Worm (Caenorhabditis elegans) whole organism, L2 larva: ENCODE results near the gene fbxa-47.

Source experiments
- F13H6.1 ChIP-seq: sonication (generic microtip); optimal IDR thresholded peaks from 2 replicates; lab custom pipeline; 2016; ENCODE audit warnings: missing genetic modification characterization, missing compliant biosample characterization
- aly-2 ChIP-seq: fragments of 150-350 bp; optimal IDR thresholded peaks from 2 replicates; lab custom pipeline; 2014; ENCODE audit warnings: missing biosample characterization, missing genetic modification characterization
- ceh-82 ChIP-seq: fragments of 150-350 bp; optimal IDR thresholded peaks from 2 replicates; lab custom pipeline; 2014; ENCODE audit warnings: missing biosample characterization, missing genetic modification characterization
- elt-1 ChIP-seq: fragments of 150-350 bp; optimal IDR thresholded peaks from 2 replicates; lab custom pipeline; 2014; ENCODE audit warnings: missing biosample characterization, missing genetic modification characterization
- mbf-1 ChIP-seq: sonication (generic microtip); optimal IDR thresholded peaks from 2 replicates; lab custom pipeline; 2017; ENCODE audit warnings: missing biosample characterization, missing genetic modification characterization
- nhr-25 ChIP-seq: fragments of 150-350 bp; sonication (generic microtip); optimal IDR thresholded peaks from 3 replicates; lab custom pipeline; 2014; ENCODE audit warnings: missing biosample characterization, missing genetic modification characterization
- sma-9 ChIP-seq, 2 experiments: fragments of 150-350 bp in 1 of 2; sonication (generic microtip) in 1 of 2; optimal IDR thresholded peaks; 2 replicates each; lab custom pipeline; 2014 to 2016; ENCODE audit warnings: missing genetic modification characterization in 2 of 2, mild to moderate bottlenecking in 1 of 2, missing biosample characterization in 1 of 2, missing compliant biosample characterization in 1 of 2, missing genetic modification reagents in 1 of 2, moderate library complexity in 1 of 2

ce11 chrIII:2276842-2277241, 44.6 kb upstream of the fbxa-47 start, which contains the start of gene Y54F10BM.21:
- TF ChIP-seq nhr-25 = no peak
- TF ChIP-seq aly-2 = no peak
- no peak for TF ChIP-seq mbf-1 (tag; lab: Kevin White, UChicago)
- TF ChIP-seq elt-1 = no peak
- TF ChIP-seq ceh-82 (tag; lab: Kevin White, UChicago) = no peak
- TF ChIP-seq sma-9 (GFP tag; optimal IDR thresholded peaks at IDR 0.05; lab: Kevin White, UChicago) = no peak
- no peak for TF ChIP-seq sma-9 (tag; optimal IDR thresholded peaks at IDR 0.05; lab: Kevin White, UChicago)
- TF ChIP-seq F13H6.1 (tag; lab: Kevin White, UChicago) = no peak
